Fruit fly (Drosophila melanogaster): ENCODE results near the gene CG33644.

The CG33644 gene

dm6 chr2L:13570982-13571426 is 39.1 kb downstream of the CG33644 start (continued):
- TF ChIP-seq Hr51 (GFP tag; optimal IDR thresholded peaks at IDR 0.05) (peak in 1 of 2 experiments; percentile 61), cg (GFP tag; optimal IDR thresholded peaks at IDR 0.05) (no peak), dimm (GFP tag; IDR thresholded peaks at IDR 0.05) (no peak), CG14860 (GFP tag; IDR thresholded peaks at IDR 0.05; ENCODE audit: partially characterized antibody) (no peak), Taf1 (GFP tag; IDR thresholded peaks at IDR 0.05) (no peak), eve (GFP tag; optimal IDR thresholded peaks at IDR 0.05) (peak in 1 of 2 experiments; percentile 90), jing (GFP tag; optimal IDR thresholded peaks at IDR 0.05) (no peak), Elba2 (GFP tag; optimal IDR thresholded peaks at IDR 0.05) (no peak), CG7357 (GFP tag; IDR thresholded peaks at IDR 0.05) (0 out of 3 replicates have a peak, but pooled peaks have one; percentile 28), az2 (GFP tag; optimal IDR thresholded peaks at IDR 0.05) (peak; percentile 39), Camta (GFP tag; optimal IDR thresholded peaks at IDR 0.05) (no peak), CG12744 (GFP tag; optimal IDR thresholded peaks at IDR 0.05) (no peak), Nf-YC (tag; optimal IDR thresholded peaks at IDR 0.05) (no peak), Dbx (GFP tag; IDR thresholded peaks at IDR 0.05) (no peak), CG2202 (tag; optimal IDR thresholded peaks at IDR 0.05) (no peak), unc-4 (GFP tag; IDR thresholded peaks at IDR 0.05; ENCODE audit: partially characterized antibody) (no peak), CG6854 (GFP tag; optimal IDR thresholded peaks at IDR 0.05) (no peak), Hey (tag; optimal IDR thresholded peaks at IDR 0.05) (no peak), Oaz (GFP tag; IDR thresholded peaks at IDR 0.05) (no peak), gcm (GFP tag; optimal IDR thresholded peaks at IDR 0.05) (peak; percentile 36), Sry-δ (GFP tag; optimal IDR thresholded peaks at IDR 0.05) (no peak), stwl (tag; optimal IDR thresholded peaks at IDR 0.05) (no peak), CG7987 (GFP tag; optimal IDR thresholded peaks at IDR 0.05) (no peak), CG18011 (GFP tag; optimal IDR thresholded peaks at IDR 0.05) (no peak), Meics (GFP tag; optimal IDR thresholded peaks at IDR 0.05) (no peak), CG14014 (GFP tag; IDR thresholded peaks at IDR 0.05) (0 out of 2 replicates have a peak, but pooled peaks have one; percentile 12), CG6272 (GFP tag; IDR thresholded peaks at IDR 0.05) (no peak), trem (tag; optimal IDR thresholded peaks at IDR 0.05) (no peak), nerfin-1 (tag; optimal IDR thresholded peaks at IDR 0.05) (peak; percentile 37), CG12071 (GFP tag; optimal IDR thresholded peaks at IDR 0.05) (no peak), ara (GFP tag; IDR thresholded peaks at IDR 0.05) (no peak), fd3F (GFP tag; optimal IDR thresholded peaks at IDR 0.05) (no peak), Sry-β (GFP tag; optimal IDR thresholded peaks at IDR 0.05) (no peak), vvl (GFP tag; IDR thresholded peaks at IDR 0.05) (no peak; the same call in 1 of the 2 replicates), kay (GFP tag; optimal IDR thresholded peaks at IDR 0.05) (no peak), Deaf1 (tag; optimal IDR thresholded peaks at IDR 0.05) (no peak), CG6689 (GFP tag; IDR thresholded peaks at IDR 0.05) (peak; percentile 64), sim (GFP tag; IDR thresholded peaks at IDR 0.05) (no peak), Adf1 (GFP tag; IDR thresholded peaks at IDR 0.05) (no peak), tll (GFP tag; optimal IDR thresholded peaks at IDR 0.05) (no peak), fru (optimal IDR thresholded peaks at IDR 0.05) (no peak), h (optimal IDR thresholded peaks at IDR 0.05) (no peak), Jarid2 (GFP tag; optimal IDR thresholded peaks at IDR 0.05) (no peak), CG15696 (tag; optimal IDR thresholded peaks at IDR 0.05) (no peak), sr (GFP tag; IDR thresholded peaks at IDR 0.05) (no peak), NC2β (GFP tag; optimal IDR thresholded peaks at IDR 0.05) (no peak), Vsx1 (GFP tag; optimal IDR thresholded peaks at IDR 0.05) (no peak), sisA (GFP tag; IDR thresholded peaks at IDR 0.05) (0 out of 2 replicates have a peak, but pooled peaks have one; percentile 18), CG43689 (GFP tag; IDR thresholded peaks at IDR 0.05) (no peak), crp (GFP tag; optimal IDR thresholded peaks at IDR 0.05) (no peak), bigmax (GFP tag; optimal IDR thresholded peaks at IDR 0.05) (no peak)

Measured in whole organism, embryonic.